Worm (Caenorhabditis elegans): Measurements from ENCODE around the gene pigm-1.

DNA sequence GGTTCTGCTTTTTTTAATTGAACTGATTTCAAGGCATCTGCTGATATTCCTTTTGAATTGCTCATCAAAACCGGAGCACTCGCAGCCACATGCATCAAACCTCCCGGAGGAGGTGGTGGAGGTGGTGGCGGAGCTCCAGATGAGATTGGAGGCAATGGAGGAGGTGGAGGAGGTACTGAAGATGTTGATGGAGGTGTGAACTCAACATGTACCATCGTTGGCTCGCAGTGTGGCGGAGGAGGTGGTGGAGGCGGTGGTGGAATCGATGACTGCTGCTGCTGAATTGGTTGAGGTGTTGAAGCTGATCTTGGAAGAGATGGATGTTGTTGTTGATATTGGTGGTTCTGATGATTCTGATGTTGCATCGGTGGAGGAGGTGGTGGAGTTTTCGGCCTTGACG, 38.7 kb downstream of the pigm-1 start:
- no peak for TF ChIP-seq nhr-28 (tag; optimal IDR thresholded peaks at IDR 0.05)
- TF ChIP-seq zag-1 (tag; optimal IDR thresholded peaks at IDR 0.05) = no peak
- TF ChIP-seq unc-30 (tag; optimal IDR thresholded peaks at IDR 0.05) = no peak
- no peak for TF ChIP-seq pqm-1 (tag; optimal IDR thresholded peaks at IDR 0.05)
- TF ChIP-seq nhr-20 (tag; optimal IDR thresholded peaks at IDR 0.05) = no peak
- TF ChIP-seq lin-15B (tag; optimal IDR thresholded peaks at IDR 0.05) = no peak
- TF ChIP-seq snpc-4 (tag; optimal IDR thresholded peaks at IDR 0.05) = no peak
